Worm (Caenorhabditis elegans) whole organism, early embryonic: ENCODE data around the gene srz-42.

Experiments used
- B0310.2 ChIP-seq: sonication (generic microtip); optimal IDR thresholded peaks from 2 replicates; lab custom pipeline; 2016; ENCODE audit warnings: mild to moderate bottlenecking, missing genetic modification characterization, missing compliant biosample characterization
- F13C5.2 ChIP-seq: sonication (generic microtip); optimal IDR thresholded peaks from 2 replicates; lab custom pipeline; 2017; ENCODE audit warnings: mild to moderate bottlenecking, missing genetic modification characterization, inconsistent platforms, missing compliant biosample characterization
- aly-1 ChIP-seq: sonication (generic microtip); optimal IDR thresholded peaks from 2 replicates; lab custom pipeline; 2016; ENCODE audit warnings: missing genetic modification characterization, missing compliant biosample characterization
- ama-1 ChIP-seq: fragments of 150-350 bp; optimal IDR thresholded peaks from 2 replicates; lab custom pipeline; 2014
- ceh-13 ChIP-seq: fragments of 200-800 bp; sonication (Bioruptor generic); optimal IDR thresholded peaks from 2 replicates; lab custom pipeline; 2018; ENCODE audit warnings: mild to moderate bottlenecking, missing genetic modification characterization, missing compliant biosample characterization
- ceh-36 ChIP-seq: sonication (generic microtip); optimal IDR thresholded peaks from 2 replicates; lab custom pipeline; 2016; ENCODE audit warnings: missing genetic modification characterization, inconsistent platforms, missing compliant biosample characterization
- ets-7 ChIP-seq: sonication (generic microtip); optimal IDR thresholded peaks from 2 replicates; lab custom pipeline; 2016; ENCODE audit warnings: missing genotype, missing genetic modification characterization, missing compliant biosample characterization
- flt-1 ChIP-seq: fragments of 200-800 bp; sonication (Bioruptor generic); IDR thresholded peaks from 2 replicates; pipeline ENCODE4 v1.3.6; 2022; ENCODE audit warnings: missing genetic modification characterization, missing compliant biosample characterization
- hmbx-1 ChIP-seq: sonication (generic microtip); optimal IDR thresholded peaks from 2 replicates; lab custom pipeline; 2016; ENCODE audit warnings: mild to moderate bottlenecking, missing genetic modification characterization, missing compliant biosample characterization
- hnd-1 ChIP-seq: sonication (generic microtip); optimal IDR thresholded peaks from 2 replicates; lab custom pipeline; 2016; ENCODE audit warnings: missing genetic modification characterization, missing compliant biosample characterization
- pes-1 ChIP-seq: fragments of 200-800 bp; sonication (Bioruptor generic); IDR thresholded peaks from 2 replicates; pipeline ENCODE4 v1.3.6; 2022; ENCODE audit warnings: missing genetic modification reagents, missing genetic modification characterization, missing compliant biosample characterization
- scrt-1 ChIP-seq: fragments of 200-800 bp; sonication (Bioruptor generic); IDR thresholded peaks from 2 replicates; pipeline ENCODE4 v1.3.6; 2022; ENCODE audit warnings: missing genetic modification characterization, missing compliant biosample characterization
- tbx-11 ChIP-seq: fragments of 200-800 bp; sonication (Bioruptor generic); IDR thresholded peaks from 2 replicates; pipeline ENCODE4 v1.3.6; 2022; ENCODE audit warnings: missing genetic modification characterization, missing compliant biosample characterization
- tbx-37 ChIP-seq: fragments of 200-800 bp; sonication (Bioruptor generic); conservative IDR thresholded peaks from 2 replicates; pipeline ENCODE4 v1.3.6; 2022; ENCODE audit warnings: missing genetic modification reagents, missing genetic modification characterization, missing compliant biosample characterization

ce11 chrIV:14115556-14115955 lies 13.6 kb upstream of the srz-42 start:
- TF ChIP-seq B0310.2 (tag; lab: Kevin White, UChicago) (no peak), hnd-1 (tag; lab: Kevin White, UChicago) (no peak), pes-1 (GFP tag; lab: Robert Waterston, UW) (no peak), ama-1 (lab: Kevin White, UChicago) (no peak), ceh-36 (tag; lab: Kevin White, UChicago) (no peak), tbx-11 (GFP tag; lab: Robert Waterston, UW) (no peak), aly-1 (tag; lab: Kevin White, UChicago) (no peak), flt-1 (GFP tag; lab: Robert Waterston, UW) (no peak), ceh-13 (GFP tag; lab: Kevin White, UChicago) (no peak), tbx-37 (GFP tag; lab: Robert Waterston, UW) (no peak), hmbx-1 (tag; lab: Kevin White, UChicago) (no peak), scrt-1 (GFP tag; lab: Robert Waterston, UW) (no peak), F13C5.2 (tag; lab: Kevin White, UChicago) (no peak), ets-7 (tag; lab: Kevin White, UChicago) (no peak)
